Fruit fly (Drosophila melanogaster) whole organism, embryonic: ENCODE data around the gene Tmep.

ENCODE experiments used
- CG10565 ChIP-seq: fragments of 200-800 bp; sonication (Bioruptor generic); optimal IDR thresholded peaks from 3 replicates; lab custom pipeline; 2016; ENCODE audit warnings: missing biosample characterization, mild to moderate bottlenecking, missing genetic modification characterization
- CG11247 ChIP-seq: fragments of 200-800 bp; sonication (Bioruptor generic); IDR thresholded peaks from 2 replicates; pipeline ENCODE4 v1.3.6; 2022; ENCODE audit warnings: missing biosample characterization, missing genetic modification characterization
- CG11398 ChIP-seq: fragments of 200-800 bp; sonication (Bioruptor generic); optimal IDR thresholded peaks from 2 replicates; lab custom pipeline; 2016; ENCODE audit warnings: missing biosample characterization, missing genetic modification characterization
- CG11504 ChIP-seq: fragments of 200-800 bp; sonication (Bioruptor generic); optimal IDR thresholded peaks from 3 replicates; lab custom pipeline; 2019; ENCODE audit warnings: missing biosample characterization, mild to moderate bottlenecking, missing genetic modification characterization, moderate library complexity
- CG11723 ChIP-seq: fragments of 200-800 bp; sonication (Bioruptor generic); optimal IDR thresholded peaks from 2 replicates; lab custom pipeline; 2017; ENCODE audit warnings: missing biosample characterization, mild to moderate bottlenecking, missing genetic modification characterization
- CG12299 ChIP-seq: fragments of 200-800 bp; sonication (Bioruptor generic); optimal IDR thresholded peaks from 2 replicates; lab custom pipeline; 2018; ENCODE audit warnings: missing biosample characterization, mild to moderate bottlenecking, missing genetic modification characterization
- CG13123 ChIP-seq: fragments of 200-800 bp; sonication (Bioruptor generic); optimal IDR thresholded peaks from 2 replicates; lab custom pipeline; 2016; ENCODE audit warnings: missing biosample characterization, missing genetic modification characterization
- CG13296 ChIP-seq: fragments of 200-800 bp; sonication (Bioruptor generic); optimal IDR thresholded peaks from 3 replicates; lab custom pipeline; 2018; ENCODE audit warnings: missing biosample characterization, mild to moderate bottlenecking, missing genetic modification characterization
- CG14441 ChIP-seq: fragments of 200-800 bp; sonication (Bioruptor generic); IDR thresholded peaks from 2 replicates; pipeline ENCODE4 v1.3.6; 2022; ENCODE audit warnings: missing biosample characterization, missing genetic modification characterization
- CG15514 ChIP-seq: fragments of 200-800 bp; sonication (Bioruptor generic); optimal IDR thresholded peaks from 3 replicates; lab custom pipeline; 2017; ENCODE audit warnings: missing biosample characterization, missing genetic modification characterization, mild to moderate bottlenecking, moderate library complexity, missing genetic modification reagents
- CG1603 ChIP-seq: fragments of 200-800 bp; sonication (Bioruptor generic); optimal IDR thresholded peaks from 2 replicates; lab custom pipeline; 2019; ENCODE audit warnings: missing biosample characterization, mild to moderate bottlenecking, missing genetic modification characterization, moderate library complexity
- CG17186 ChIP-seq: fragments of 200-800 bp; sonication (Bioruptor generic); optimal IDR thresholded peaks from 3 replicates; lab custom pipeline; 2017; ENCODE audit warnings: missing biosample characterization, missing genetic modification reagents, missing genetic modification characterization
- CG33213 ChIP-seq: fragments of 200-800 bp; sonication (Bioruptor generic); optimal IDR thresholded peaks from 3 replicates; lab custom pipeline; 2016; ENCODE audit warnings: missing biosample characterization, missing genetic modification characterization
- CG34224 ChIP-seq: fragments of 200-800 bp; sonication (Bioruptor generic); IDR thresholded peaks from 3 replicates; pipeline ENCODE4 v1.3.6; 2022; ENCODE audit warnings: missing biosample characterization, missing genetic modification characterization; ENCODE audit not compliant: partially characterized antibody
- CG8359 ChIP-seq: fragments of 200-800 bp; sonication (Bioruptor generic); optimal IDR thresholded peaks from 2 replicates; lab custom pipeline; 2017; ENCODE audit warnings: missing biosample characterization, mild to moderate bottlenecking, missing genetic modification characterization, borderline replicate concordance
- CTCF ChIP-seq: fragments of 200-800 bp; sonication (Bioruptor generic); optimal IDR thresholded peaks from 2 replicates; lab custom pipeline; 2017; ENCODE audit warnings: missing biosample characterization, mild to moderate bottlenecking, missing genetic modification characterization, moderate library complexity
- CoRest ChIP-seq: fragments of 200-800 bp; sonication (Bioruptor generic); optimal IDR thresholded peaks from 3 replicates; lab custom pipeline; 2018; ENCODE audit warnings: missing biosample characterization, mild to moderate bottlenecking, missing genetic modification characterization, moderate library complexity
- Drgx ChIP-seq: fragments of 200-800 bp; sonication (Bioruptor generic); IDR thresholded peaks from 2 replicates; pipeline ENCODE4 v1.3.6; 2022; ENCODE audit warnings: missing biosample characterization, missing genetic modification characterization
- Fer1 ChIP-seq: fragments of 200-800 bp; sonication (Bioruptor generic); optimal IDR thresholded peaks from 2 replicates; lab custom pipeline; 2017; ENCODE audit warnings: missing biosample characterization, mild to moderate bottlenecking, missing genetic modification characterization
- MBD-R2 ChIP-seq: fragments of 200-800 bp; sonication (Bioruptor generic); IDR thresholded peaks from 2 replicates; pipeline ENCODE4 v1.3.6; 2022; ENCODE audit warnings: missing biosample characterization, missing genetic modification characterization
- Mes4 ChIP-seq: fragments of 200-800 bp; sonication (Bioruptor generic); optimal IDR thresholded peaks from 2 replicates; lab custom pipeline; 2016; ENCODE audit warnings: missing biosample characterization, missing genetic modification characterization
- Myb ChIP-seq: fragments of 200-800 bp; sonication (Bioruptor generic); optimal IDR thresholded peaks from 2 replicates; lab custom pipeline; 2016; ENCODE audit warnings: missing biosample characterization, missing genetic modification characterization
- NK7.1 ChIP-seq: fragments of 200-800 bp; sonication (Bioruptor generic); optimal IDR thresholded peaks from 3 replicates; lab custom pipeline; 2016; ENCODE audit warnings: missing biosample characterization, missing genetic modification characterization
- Rfx ChIP-seq: fragments of 200-800 bp; sonication (Bioruptor generic); IDR thresholded peaks from 2 replicates; pipeline ENCODE4 v1.3.6; 2022; ENCODE audit warnings: missing biosample characterization, missing genetic modification characterization
- Sin3A ChIP-seq: fragments of >200 bp; optimal IDR thresholded peaks from 2 replicates; lab custom pipeline; 2018
- Xbp1 ChIP-seq: fragments of 200-800 bp; sonication (Bioruptor generic); optimal IDR thresholded peaks from 3 replicates; lab custom pipeline; 2016; ENCODE audit warnings: missing biosample characterization, mild to moderate bottlenecking, missing genetic modification characterization
- ara ChIP-seq: fragments of 200-800 bp; sonication (Bioruptor generic); IDR thresholded peaks from 2 replicates; pipeline ENCODE4 v1.3.6; 2022; ENCODE audit warnings: missing biosample characterization, missing genetic modification characterization
- bab2 ChIP-seq: fragments of 200-800 bp; sonication (Bioruptor generic); optimal IDR thresholded peaks from 2 replicates; lab custom pipeline; 2016; ENCODE audit warnings: missing biosample characterization, missing genetic modification characterization
- bcd ChIP-seq: fragments of 200-800 bp; sonication (Bioruptor generic); optimal IDR thresholded peaks from 2 replicates; lab custom pipeline; 2017; ENCODE audit warnings: missing biosample characterization, mild to moderate bottlenecking, missing genetic modification characterization
- cas ChIP-seq: fragments of 200-800 bp; sonication (Bioruptor generic); IDR thresholded peaks from 2 replicates; pipeline ENCODE4 v1.3.6; 2022; ENCODE audit warnings: missing biosample characterization, missing genetic modification characterization
- chm ChIP-seq: fragments of 200-800 bp; sonication (Bioruptor generic); IDR thresholded peaks from 2 replicates; pipeline ENCODE4 v1.3.6; 2022; ENCODE audit warnings: missing biosample characterization, missing genetic modification characterization
- gfzf ChIP-seq: fragments of 200-800 bp; sonication (Bioruptor generic); optimal IDR thresholded peaks from 2 replicates; lab custom pipeline; 2016; ENCODE audit warnings: missing biosample characterization, mild to moderate bottlenecking, missing genetic modification characterization, moderate library complexity
- hbn ChIP-seq: fragments of 200-800 bp; sonication (Bioruptor generic); IDR thresholded peaks from 2 replicates; pipeline ENCODE4 v1.3.6; 2022; ENCODE audit warnings: missing biosample characterization, missing genetic modification characterization; ENCODE audit not compliant: partially characterized antibody
- knrl ChIP-seq: fragments of 200-800 bp; sonication (Bioruptor generic); IDR thresholded peaks from 3 replicates; pipeline ENCODE4 v1.3.6; 2022; ENCODE audit warnings: missing biosample characterization, missing genetic modification characterization; ENCODE audit not compliant: partially characterized antibody
- mam ChIP-seq: fragments of 200-800 bp; sonication (Bioruptor generic); optimal IDR thresholded peaks from 3 replicates; lab custom pipeline; 2016; ENCODE audit warnings: missing biosample characterization, missing genetic modification characterization
- nom ChIP-seq: fragments of 200-800 bp; sonication (Bioruptor generic); optimal IDR thresholded peaks from 2 replicates; lab custom pipeline; 2017; ENCODE audit warnings: missing biosample characterization, missing genetic modification characterization, mild to moderate bottlenecking, moderate library complexity, missing genetic modification reagents
- phol ChIP-seq: fragments of 200-800 bp; sonication (Bioruptor generic); optimal IDR thresholded peaks from 3 replicates; lab custom pipeline; 2018; ENCODE audit warnings: missing biosample characterization, mild to moderate bottlenecking, missing genetic modification characterization, moderate library complexity
- pita ChIP-seq: fragments of 200-800 bp; sonication (Bioruptor generic); optimal IDR thresholded peaks from 2 replicates; lab custom pipeline; 2017; ENCODE audit warnings: missing biosample characterization, mild to moderate bottlenecking, missing genetic modification characterization
- pzg ChIP-seq: fragments of 200-800 bp; sonication (Bioruptor generic); optimal IDR thresholded peaks from 3 replicates; lab custom pipeline; 2018; ENCODE audit warnings: missing biosample characterization, mild to moderate bottlenecking, missing genetic modification characterization, moderate library complexity
- seq ChIP-seq: fragments of 200-800 bp; sonication (Bioruptor generic); IDR thresholded peaks from 2 replicates; pipeline ENCODE4 v1.3.6; 2022; ENCODE audit warnings: missing biosample characterization, missing genetic modification characterization
- so ChIP-seq: fragments of 200-800 bp; sonication (Bioruptor generic); IDR thresholded peaks from 3 replicates; pipeline ENCODE4 v1.3.6; 2022; ENCODE audit warnings: missing biosample characterization, missing genetic modification characterization
- sob ChIP-seq: fragments of 200-800 bp; sonication (Bioruptor generic); IDR thresholded peaks from 2 replicates; pipeline ENCODE4 v1.3.6; 2022; ENCODE audit warnings: missing biosample characterization, missing genetic modification characterization
- stwl ChIP-seq: fragments of 200-800 bp; sonication (Bioruptor generic); optimal IDR thresholded peaks from 3 replicates; lab custom pipeline; 2018; ENCODE audit warnings: missing biosample characterization, mild to moderate bottlenecking, missing genetic modification characterization, moderate library complexity
- vvl ChIP-seq: fragments of 200-800 bp; sonication (Bioruptor generic); IDR thresholded peaks from 2 replicates; pipeline ENCODE4 v1.3.6; 2022; ENCODE audit warnings: missing biosample characterization, missing genetic modification characterization
- z ChIP-seq: fragments of 200-800 bp; sonication (Bioruptor generic); IDR thresholded peaks from 3 replicates; pipeline ENCODE4 v1.3.6; 2022; ENCODE audit warnings: missing biosample characterization, missing genetic modification characterization
- zen ChIP-seq: fragments of 200-800 bp; sonication (Bioruptor generic); optimal IDR thresholded peaks from 3 replicates; lab custom pipeline; 2018; ENCODE audit warnings: missing biosample characterization, mild to moderate bottlenecking, missing genetic modification characterization, moderate library complexity
- zfh1 ChIP-seq: fragments of 200-800 bp; sonication (Bioruptor generic); IDR thresholded peaks from 3 replicates; pipeline ENCODE4 v1.3.6; 2022; ENCODE audit warnings: missing biosample characterization, missing genetic modification characterization

Tmep gene

dm6 chr3L:1575731-1576376, 6.9 kb downstream of the Tmep start (continued):
- TF ChIP-seq CG13296, result peak; percentile 15
- 0 out of 2 replicates have a peak, but pooled peaks have one; percentile 17 for TF ChIP-seq sob (GFP tag; lab: Robert Waterston, UW)
- TF ChIP-seq Drgx, result peak; percentile 19; the same call in 1 of the 2 replicates
- TF ChIP-seq z (GFP tag; lab: Robert Waterston, UW), result 0 out of 3 replicates have a peak, but pooled peaks have one; percentile 12
- TF ChIP-seq CG11247, result no peak
- TF ChIP-seq CG15514, result no peak
- no peak for TF ChIP-seq Mes4 (GFP tag; lab: Kevin White, UChicago)
- 0 out of 3 replicates have a peak, but pooled peaks have one; percentile 42 for TF ChIP-seq zfh1 (GFP tag; lab: Robert Waterston, UW)
- TF ChIP-seq, all 482 proteins: peak for 28

DNA sequence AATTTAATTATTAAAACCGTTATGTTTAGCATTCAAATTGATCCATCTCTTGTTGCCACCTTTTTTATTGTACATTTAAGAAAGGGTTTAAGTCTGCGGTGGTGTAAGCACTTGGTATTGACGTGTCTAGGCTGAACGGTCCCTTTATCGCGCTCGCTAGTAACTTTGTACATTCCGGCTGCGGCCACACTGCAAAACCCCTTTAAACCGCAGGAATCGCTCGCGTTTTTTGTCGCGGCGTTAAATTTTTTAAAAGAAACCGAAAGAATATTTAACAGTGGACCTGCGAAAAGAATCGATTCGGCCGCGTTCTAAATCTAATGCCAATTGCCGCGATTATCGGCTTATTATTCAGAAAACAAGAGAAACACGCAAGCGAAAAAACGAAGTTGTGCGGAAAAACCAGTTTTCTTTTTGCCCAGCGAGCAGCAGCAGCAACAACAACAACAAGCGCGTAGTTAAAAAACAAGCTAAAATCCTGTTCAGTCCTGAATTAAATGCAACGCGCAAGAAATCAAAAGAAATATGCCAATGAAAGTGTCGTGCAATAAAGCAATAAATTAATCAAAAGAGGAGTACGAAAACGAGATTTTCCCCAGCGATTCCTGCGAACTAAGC, 7.6 kb downstream of the Tmep start, which contains the start of gene CG13917:
Gene CG13917 (plus strand): TSS at position 211 of the 618 bp plus-strand sequence.
- TF ChIP-seq knrl (GFP tag; lab: Robert Waterston, UW) (peak; percentile 21; the same call in 1 of the 3 replicates), so (GFP tag; lab: Robert Waterston, UW) (0 out of 3 replicates have a peak, but pooled peaks have one; percentile 17), CoRest (tag; lab: Kevin White, UChicago) (peak; percentile 60), hbn (0 out of 2 replicates have a peak, but pooled peaks have one; percentile 25), CG11723 (GFP tag; lab: Kevin White, UChicago) (no peak), Sin3A (peak; percentile 18), cas (GFP tag; lab: Robert Waterston, UW) (0 out of 2 replicates have a peak, but pooled peaks have one; percentile 21), CG1603 (tag; lab: Kevin White, UChicago) (peak; percentile 66), CG33213 (GFP tag; lab: Kevin White, UChicago) (peak; percentile 76), CG17186 (peak; percentile 1), CG12299 (peak; percentile 41), CG13123 (GFP tag; lab: Kevin White, UChicago) (no peak), seq (0 out of 2 replicates have a peak, but pooled peaks have one; percentile 18), CTCF (GFP tag; lab: Kevin White, UChicago) (peak; percentile 28), CG14441 (GFP tag; lab: Robert Waterston, UW) (peak; percentile 22; the same call in 1 of the 2 replicates), Myb (GFP tag; lab: Kevin White, UChicago) (peak; percentile 97), mam (GFP tag; lab: Kevin White, UChicago) (no peak), CG34224 (GFP tag; lab: Robert Waterston, UW) (no peak; the same call in 2 of the 3 replicates), pita (GFP tag; lab: Kevin White, UChicago) (peak; percentile 65), Xbp1 (no peak), nom (peak; percentile 58), zen (tag; lab: Kevin White, UChicago) (peak; percentile 31), bab2 (GFP tag; lab: Kevin White, UChicago) (no peak), pzg (GFP tag; lab: Kevin White, UChicago) (peak; percentile 98), chm (GFP tag; lab: Robert Waterston, UW) (peak; percentile 70), Rfx (GFP tag; lab: Robert Waterston, UW) (0 out of 2 replicates have a peak, but pooled peaks have one; percentile 15), vvl (GFP tag; lab: Robert Waterston, UW) (peak; percentile 76), phol (tag; lab: Kevin White, UChicago) (peak; percentile 59), ara (GFP tag; lab: Robert Waterston, UW) (no peak), CG11504 (tag; lab: Kevin White, UChicago) (peak; percentile 51), CG11398 (GFP tag; lab: Kevin White, UChicago) (no peak), CG10565 (GFP tag; lab: Kevin White, UChicago) (no peak), stwl (peak; percentile 70), Fer1 (GFP tag; lab: Kevin White, UChicago) (peak; percentile 30), CG8359 (GFP tag; lab: Kevin White, UChicago) (peak; percentile 100), CG15514 (peak; percentile 91), bcd (GFP tag; lab: Kevin White, UChicago) (peak; percentile 30), NK7.1 (no peak), MBD-R2 (GFP tag; lab: Robert Waterston, UW) (peak; percentile 65), gfzf (peak; percentile 98)
